Worm (Caenorhabditis elegans): Measurements from ENCODE around the gene sgt-1.
A peak's percentile ranks its signal among the peaks of the same experiment; 100 is the strongest.

sgt-1 gene

ce11 chrII:4942397-4942796 is 38.8 kb upstream of the sgt-1 start (continued):
- TF ChIP-seq K11D2.4 (GFP tag; IDR thresholded peaks at IDR 0.05) (no peak), lsl-1 (GFP tag; optimal IDR thresholded peaks at IDR 0.05) (peak; percentile 48), sptf-2 (GFP tag; optimal IDR thresholded peaks at IDR 0.05) (no peak), B0261.1 (tag; optimal IDR thresholded peaks at IDR 0.05) (peak; percentile 79), bed-2 (GFP tag; IDR thresholded peaks at IDR 0.05) (no peak), snpc-1.1 (tag; optimal IDR thresholded peaks at IDR 0.05; ENCODE audit: insufficient read depth) (no peak), akir-1 (GFP tag; optimal IDR thresholded peaks at IDR 0.05) (no peak), ztf-28 (GFP tag; IDR thresholded peaks at IDR 0.05) (0 out of 2 replicates have a peak, but pooled peaks have one; percentile 56), nfya-2 (GFP tag; IDR thresholded peaks at IDR 0.05) (no peak), F39B2.1 (GFP tag; IDR thresholded peaks at IDR 0.05) (no peak), nfyb-1 (GFP tag; IDR thresholded peaks at IDR 0.05) (peak; percentile 77), lin-26 (GFP tag; IDR thresholded peaks at IDR 0.05) (peak; percentile 92), F10E7.11 (tag; optimal IDR thresholded peaks at IDR 0.05) (peak; percentile 52), mxl-1 (tag; optimal IDR thresholded peaks at IDR 0.05) (no peak), ztf-6 (GFP tag; IDR thresholded peaks at IDR 0.05) (no peak), dpff-1 (tag; optimal IDR thresholded peaks at IDR 0.05) (no peak), ccch-3 (GFP tag; optimal IDR thresholded peaks at IDR 0.05) (no peak), F55B11.4 (tag; optimal IDR thresholded peaks at IDR 0.05; ENCODE audit: borderline replicate concordance, insufficient read depth) (no peak), Y53F4B.3 (GFP tag; IDR thresholded peaks at IDR 0.05) (peak; percentile 38; the same call in 1 of the 2 replicates), egl-18 (GFP tag; IDR thresholded peaks at IDR 0.05) (no peak), him-1 (tag; optimal IDR thresholded peaks at IDR 0.05) (peak; percentile 42), ztf-25 (GFP tag; IDR thresholded peaks at IDR 0.05) (no peak), F49E8.2 (tag; optimal IDR thresholded peaks at IDR 0.05; ENCODE audit: insufficient read depth) (peak; percentile 46), tlf-1 (GFP tag; optimal IDR thresholded peaks at IDR 0.05) (no peak), efl-1 (GFP tag; optimal IDR thresholded peaks at IDR 0.05) (no peak), zim-3 (tag; optimal IDR thresholded peaks at IDR 0.05) (peak; percentile 61), madf-8 (GFP tag; conservative IDR thresholded peaks at IDR 0.05) (no peak), tbx-9 (tag; optimal IDR thresholded peaks at IDR 0.05; ENCODE audit: borderline replicate concordance) (no peak), aptf-3 (GFP tag; IDR thresholded peaks at IDR 0.05) (peak; percentile 85; the same call in 1 of the 2 replicates), ztf-26 (tag; optimal IDR thresholded peaks at IDR 0.05) (peak; percentile 85), D2030.7 (GFP tag; IDR thresholded peaks at IDR 0.05) (peak; percentile 47; the same call in 1 of the 2 replicates), let-607 (tag; optimal IDR thresholded peaks at IDR 0.05) (peak in 1 of 2 experiments; percentile 40), let-526 (GFP tag; IDR thresholded peaks at IDR 0.05) (peak; percentile 74; the same call in 1 of the 2 replicates)

- TF ChIP-seq nhr-90 (tag; optimal IDR thresholded peaks at IDR 0.05) (no peak), zim-3 (tag; optimal IDR thresholded peaks at IDR 0.05) (no peak), Y67H2A.10 (GFP tag; conservative IDR thresholded peaks at IDR 0.05) (no peak), madf-6 (GFP tag; IDR thresholded peaks at IDR 0.05) (no peak), nhr-179 (tag; optimal IDR thresholded peaks at IDR 0.05) (no peak), lag-1 (GFP tag; IDR thresholded peaks at IDR 0.05) (no peak), fkh-3 (tag; optimal IDR thresholded peaks at IDR 0.05) (no peak), rpc-1 (optimal IDR thresholded peaks at IDR 0.05) (no peak), rpc-1 (tag; optimal IDR thresholded peaks at IDR 0.05) (no peak), bed-1 (GFP tag; IDR thresholded peaks at IDR 0.05) (no peak), F57A8.1 (GFP tag; optimal IDR thresholded peaks at IDR 0.05) (no peak), ama-1 (optimal IDR thresholded peaks at IDR 0.05) (no peak), ama-1 (GFP tag; optimal IDR thresholded peaks at IDR 0.05) (no peak), F57C9.4 (tag; optimal IDR thresholded peaks at IDR 0.05) (no peak), F23B12.7 (tag; optimal IDR thresholded peaks at IDR 0.05; ENCODE audit: insufficient read depth) (no peak), repo-1 (tag; optimal IDR thresholded peaks at IDR 0.05) (no peak), rec-8 (tag; optimal IDR thresholded peaks at IDR 0.05) (no peak), ceh-91 (GFP tag; IDR thresholded peaks at IDR 0.05) (no peak)
These were observed 38.1 kb upstream of the sgt-1 start, which contains the start of gene ZK546.19 for ce11 chrII:4941541-4942206. TSS of gene ZK546.19 (plus strand) at chrII:4941726.
